Worm (Caenorhabditis elegans) whole organism, L1 larva: Measurements from ENCODE around the gene T19H12.2.

Experiments
- blmp-1 ChIP-seq: fragments of 150-350 bp; optimal IDR thresholded peaks from 2 replicates; lab custom pipeline; 2014; ENCODE audit warnings: missing biosample characterization, missing genetic modification characterization
- egl-27 ChIP-seq, 2 experiments: fragments of 150-350 bp in 1 of 2; sonication (generic microtip); optimal IDR thresholded peaks; 3 replicates each; lab custom pipeline; 2017 to 2018; ENCODE audit warnings: missing biosample characterization in 2 of 2, missing genetic modification characterization in 2 of 2, missing genetic modification reagents in 2 of 2
- lin-13 ChIP-seq: fragments of 150-350 bp; optimal IDR thresholded peaks from 2 replicates; lab custom pipeline; 2014; ENCODE audit warnings: missing biosample characterization, missing genetic modification reagents, missing genetic modification characterization
- lin-39 ChIP-seq: fragments of 150-350 bp; optimal IDR thresholded peaks from 2 replicates; lab custom pipeline; 2014; ENCODE audit warnings: missing biosample characterization, missing genetic modification reagents, missing genetic modification characterization
- nhr-11 ChIP-seq: fragments of 150-350 bp; optimal IDR thresholded peaks from 2 replicates; lab custom pipeline; 2014; ENCODE audit warnings: missing biosample characterization, missing genetic modification characterization
- nhr-12 ChIP-seq: sonication (generic microtip); optimal IDR thresholded peaks from 2 replicates; lab custom pipeline; 2017; ENCODE audit warnings: missing biosample characterization, missing genetic modification characterization
- nhr-47 ChIP-seq: sonication (generic microtip); optimal IDR thresholded peaks from 2 replicates; lab custom pipeline; 2016; ENCODE audit warnings: mild to moderate bottlenecking, missing genetic modification characterization, moderate library complexity, missing compliant biosample characterization
- nhr-76 ChIP-seq: sonication (generic microtip); optimal IDR thresholded peaks from 2 replicates; lab custom pipeline; 2017; ENCODE audit warnings: missing biosample characterization, missing genetic modification characterization
- nhr-77 ChIP-seq: fragments of 150-350 bp; optimal IDR thresholded peaks from 2 replicates; lab custom pipeline; 2014; ENCODE audit warnings: missing biosample characterization, missing genetic modification characterization
- sox-4 ChIP-seq: sonication (generic microtip); optimal IDR thresholded peaks from 2 replicates; lab custom pipeline; 2016; ENCODE audit warnings: missing genetic modification characterization, missing compliant biosample characterization
- vab-15 ChIP-seq: sonication (generic microtip); optimal IDR thresholded peaks from 2 replicates; lab custom pipeline; 2017; ENCODE audit warnings: missing genotype, mild to moderate bottlenecking, missing genetic modification characterization, missing compliant biosample characterization
- zag-1 ChIP-seq: fragments of 150-350 bp; optimal IDR thresholded peaks from 2 replicates; lab custom pipeline; 2014; ENCODE audit warnings: missing biosample characterization, missing genetic modification characterization

DNA sequence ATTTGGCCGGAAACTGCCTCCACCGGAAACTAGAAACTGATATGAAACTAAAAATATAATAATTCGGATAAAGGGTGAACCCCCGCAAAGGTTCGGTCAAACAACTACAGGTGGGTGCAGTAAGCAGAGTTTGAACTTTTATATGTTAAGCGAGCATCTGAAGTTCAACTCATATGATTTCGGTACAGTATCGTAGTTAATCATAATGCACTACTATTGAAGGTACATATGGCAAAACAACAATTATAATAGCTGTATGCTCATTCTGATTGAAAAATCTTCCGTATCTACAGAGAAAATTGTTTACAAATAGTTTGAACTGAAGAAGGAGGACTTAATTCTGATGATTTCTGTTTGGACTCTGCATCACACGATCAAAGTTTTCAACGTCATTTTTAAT, 43.0 kb downstream of the T19H12.2 start:
- TF ChIP-seq lin-39 (tag; lab: Kevin White, UChicago) (no peak), nhr-47 (no peak), zag-1 (tag; lab: Kevin White, UChicago) (no peak), nhr-77 (tag; lab: Kevin White, UChicago) (no peak), nhr-76 (tag; lab: Kevin White, UChicago) (no peak), nhr-12 (tag; lab: Kevin White, UChicago) (no peak), egl-27 (tag; optimal IDR thresholded peaks at IDR 0.05; lab: Kevin White, UChicago) (no peak), sox-4 (no peak), vab-15 (tag; lab: Kevin White, UChicago) (no peak), nhr-11 (no peak), blmp-1 (tag; lab: Kevin White, UChicago) (no peak), lin-13 (GFP tag; lab: Kevin White, UChicago) (no peak)
